Worm (Caenorhabditis elegans) whole organism, young adult: ENCODE results near the gene mab-10.
"Not testable (repeated sequence)": the region's sequence is repeated elsewhere in the genome, so short reads cannot be mapped to it uniquely, and the experiment has no call there.

Experiments used
- C17E4.6 ChIP-seq: fragments of 200-800 bp; sonication (Bioruptor generic); IDR thresholded peaks from 2 replicates; pipeline ENCODE4 v1.3.6; 2022; ENCODE audit warnings: missing genetic modification reagents, missing genetic modification characterization, missing compliant biosample characterization
- F10E7.11 ChIP-seq: sonication (generic microtip); optimal IDR thresholded peaks from 2 replicates; lab custom pipeline; 2017; ENCODE audit warnings: mild to moderate bottlenecking, missing genetic modification characterization, moderate library complexity, missing compliant biosample characterization
- F23B12.7 ChIP-seq: sonication (generic microtip); optimal IDR thresholded peaks from 2 replicates; lab custom pipeline; 2017; ENCODE audit warnings: missing genetic modification characterization, mild to moderate bottlenecking, missing compliant biosample characterization, antibody characterized with exemption, moderate library complexity; ENCODE audit not compliant: insufficient read depth
- K12H6.12 ChIP-seq: fragments of 200-800 bp; sonication (Bioruptor generic); optimal IDR thresholded peaks from 2 replicates; lab custom pipeline; 2018; ENCODE audit warnings: mild to moderate bottlenecking, missing genetic modification characterization, missing compliant biosample characterization
- Y79H2A.3 ChIP-seq: fragments of 200-800 bp; sonication (Bioruptor generic); conservative IDR thresholded peaks from 2 replicates; pipeline ENCODE4 v1.3.6; 2022; ENCODE audit warnings: missing genetic modification reagents, missing genetic modification characterization, missing compliant biosample characterization
- ZK185.1 ChIP-seq: sonication (generic microtip); optimal IDR thresholded peaks from 2 replicates; lab custom pipeline; 2016; ENCODE audit warnings: mild to moderate bottlenecking, missing genetic modification characterization, missing compliant biosample characterization; ENCODE audit not compliant: poor library complexity, severe bottlenecking
- aptf-2 ChIP-seq: fragments of 200-800 bp; sonication (Bioruptor generic); conservative IDR thresholded peaks from 2 replicates; pipeline ENCODE4 v1.3.6; 2022; ENCODE audit warnings: missing genetic modification reagents, missing genetic modification characterization, missing compliant biosample characterization
- attf-6 ChIP-seq: fragments of 200-800 bp; sonication (Bioruptor generic); IDR thresholded peaks from 2 replicates; pipeline ENCODE4 v1.3.6; 2022; ENCODE audit warnings: missing genetic modification reagents, missing genetic modification characterization, missing compliant biosample characterization
- ceh-100 ChIP-seq: fragments of 200-800 bp; sonication (Bioruptor generic); IDR thresholded peaks from 2 replicates; pipeline ENCODE4 v1.3.6; 2022; ENCODE audit warnings: missing genetic modification reagents, missing genetic modification characterization, missing compliant biosample characterization
- ceh-27 ChIP-seq: fragments of 200-800 bp; sonication (Bioruptor generic); optimal IDR thresholded peaks from 2 replicates; lab custom pipeline; 2018; ENCODE audit warnings: mild to moderate bottlenecking, missing genetic modification characterization, moderate library complexity, missing compliant biosample characterization
- ceh-40 ChIP-seq: fragments of 200-800 bp; sonication (Bioruptor generic); IDR thresholded peaks from 2 replicates; pipeline ENCODE4 v1.3.6; 2022; ENCODE audit warnings: missing genetic modification characterization, missing compliant biosample characterization
- ceh-79 ChIP-seq: sonication (generic microtip); optimal IDR thresholded peaks from 2 replicates; lab custom pipeline; 2017; ENCODE audit warnings: mild to moderate bottlenecking, missing genetic modification characterization, missing compliant biosample characterization
- egrh-3 ChIP-seq: fragments of 200-800 bp; sonication (Bioruptor generic); IDR thresholded peaks from 2 replicates; pipeline ENCODE4 v1.3.6; 2022; ENCODE audit warnings: missing genetic modification reagents, missing genetic modification characterization, missing compliant biosample characterization
- him-1 ChIP-seq: sonication (generic microtip); optimal IDR thresholded peaks from 2 replicates; lab custom pipeline; 2016; ENCODE audit warnings: missing genotype, missing genetic modification reagents, missing genetic modification characterization, missing compliant biosample characterization
- hsf-1 ChIP-seq: fragments of 200-800 bp; sonication (Bioruptor generic); IDR thresholded peaks from 2 replicates; pipeline ENCODE4 v1.3.6; 2022; ENCODE audit warnings: missing genetic modification reagents, missing genetic modification characterization, missing compliant biosample characterization
- let-607 ChIP-seq, 2 experiments: fragments of 200-800 bp in 1 of 2; sonication (Bioruptor generic) in 1 of 2; sonication (generic microtip) in 1 of 2; optimal IDR thresholded peaks; 2 replicates each; lab custom pipeline; 2016 to 2018; ENCODE audit warnings: mild to moderate bottlenecking in 2 of 2, missing compliant biosample characterization in 2 of 2, missing genetic modification characterization in 2 of 2, moderate library complexity in 2 of 2, missing genotype in 1 of 2
- lin-26 ChIP-seq: fragments of 200-800 bp; sonication (Bioruptor generic); IDR thresholded peaks from 2 replicates; pipeline ENCODE4 v1.3.6; 2022; ENCODE audit warnings: missing genetic modification reagents, missing genetic modification characterization, missing compliant biosample characterization
- lir-1 ChIP-seq: fragments of 200-800 bp; sonication (Bioruptor generic); conservative IDR thresholded peaks from 2 replicates; pipeline ENCODE4 v1.3.6; 2022; ENCODE audit warnings: missing genetic modification reagents, missing genetic modification characterization, missing compliant biosample characterization
- lsl-1 ChIP-seq: fragments of 200-800 bp; sonication (Bioruptor generic); optimal IDR thresholded peaks from 2 replicates; lab custom pipeline; 2018; ENCODE audit warnings: mild to moderate bottlenecking, missing genetic modification characterization, moderate library complexity, missing compliant biosample characterization
- madf-10 ChIP-seq: sonication (generic microtip); optimal IDR thresholded peaks from 2 replicates; lab custom pipeline; 2016; ENCODE audit warnings: mild to moderate bottlenecking, missing genetic modification characterization, missing compliant biosample characterization
- madf-6 ChIP-seq: fragments of 200-800 bp; sonication (Bioruptor generic); IDR thresholded peaks from 2 replicates; pipeline ENCODE4 v1.3.6; 2022; ENCODE audit warnings: missing genetic modification reagents, missing genetic modification characterization, missing compliant biosample characterization
- mcd-1 ChIP-seq: fragments of 200-800 bp; sonication (Bioruptor generic); IDR thresholded peaks from 2 replicates; pipeline ENCODE4 v1.3.6; 2022; ENCODE audit warnings: missing genetic modification reagents, missing genetic modification characterization, missing compliant biosample characterization
- mxl-1 ChIP-seq: sonication (generic microtip); optimal IDR thresholded peaks from 2 replicates; lab custom pipeline; 2016; ENCODE audit warnings: missing genetic modification characterization, missing compliant biosample characterization
- nfya-2 ChIP-seq: fragments of 200-800 bp; sonication (Bioruptor generic); IDR thresholded peaks from 2 replicates; pipeline ENCODE4 v1.3.6; 2022; ENCODE audit warnings: missing genetic modification reagents, missing genetic modification characterization, missing compliant biosample characterization
- pha-4 ChIP-seq: fragments of 150-350 bp; sonication (generic microtip); optimal IDR thresholded peaks from 2 replicates; lab custom pipeline; 2014; ENCODE audit warnings: missing biosample characterization, missing genetic modification reagents, missing genetic modification characterization
- rec-8 ChIP-seq, 2 experiments: sonication (generic microtip); optimal IDR thresholded peaks; 2 replicates each; lab custom pipeline; 2016; ENCODE audit warnings: mild to moderate bottlenecking in 2 of 2, missing genetic modification characterization in 2 of 2, missing genetic modification reagents in 2 of 2, missing genotype in 2 of 2, missing biosample characterization in 1 of 2, missing compliant biosample characterization in 1 of 2, moderate library complexity in 1 of 2
- rpc-1 ChIP-seq, 2 experiments: fragments of 150-350 bp in 1 of 2; sonication (generic microtip) in 1 of 2; optimal IDR thresholded peaks; 2 replicates each; lab custom pipeline; 2014 to 2018; ENCODE audit warnings: missing biosample characterization in 1 of 2, missing genetic modification characterization in 1 of 2, missing genetic modification reagents in 1 of 2, missing genotype in 1 of 2
- somi-1 ChIP-seq: fragments of 200-800 bp; sonication (Bioruptor generic); optimal IDR thresholded peaks from 2 replicates; lab custom pipeline; 2018; ENCODE audit warnings: mild to moderate bottlenecking, missing genetic modification characterization, missing compliant biosample characterization
- tbp1 ChIP-seq: fragments of 200-800 bp; sonication (Bioruptor generic); optimal IDR thresholded peaks from 2 replicates; lab custom pipeline; 2018; ENCODE audit warnings: mild to moderate bottlenecking, missing genetic modification characterization, missing compliant biosample characterization
- unc-130 ChIP-seq: sonication (generic microtip); optimal IDR thresholded peaks from 2 replicates; lab custom pipeline; 2016; ENCODE audit warnings: missing genetic modification reagents, missing genetic modification characterization, missing compliant biosample characterization
- zfh-2 ChIP-seq: fragments of 200-800 bp; sonication (Bioruptor generic); conservative IDR thresholded peaks from 2 replicates; pipeline ENCODE4 v1.3.6; 2022; ENCODE audit warnings: missing genetic modification reagents, missing genetic modification characterization, missing compliant biosample characterization
- ztf-28 ChIP-seq: fragments of 200-800 bp; sonication (Bioruptor generic); IDR thresholded peaks from 2 replicates; pipeline ENCODE4 v1.3.6; 2022; ENCODE audit warnings: missing genetic modification reagents, missing genetic modification characterization, missing compliant biosample characterization

Gene mab-10

ce11 chrII:10490329-10490728 lies 37.6 kb upstream of the mab-10 start, which contains the start of gene clec-61:
Gene clec-61, minus strand, starts transcription at chrII:10490537.
- TF ChIP-seq K12H6.12 (tag; lab: Kevin White, UChicago) = no peak
- TF ChIP-seq, all 124 proteins: peak for 0

ce11 chrII:10493034-10493433 lies 34.9 kb upstream of the mab-10 start, which contains the start of gene ZK666.8:
Gene ZK666.8, minus strand, starts transcription at chrII:10493134.
- TF ChIP-seq hsf-1; rec-8 (tag; optimal IDR thresholded peaks at IDR 0.05; lab: Kevin White, UChicago); mcd-1 (GFP tag; lab: Robert Waterston, UW): not testable (repeated sequence)
- TF ChIP-seq, all 124 proteins: peak for 0; not testable (repeated sequence) for 124

- no peak for TF ChIP-seq lir-1 (GFP tag; lab: Robert Waterston, UW)
- no peak for TF ChIP-seq madf-6 (GFP tag; lab: Robert Waterston, UW)
- TF ChIP-seq let-607 (tag; optimal IDR thresholded peaks at IDR 0.05; lab: Kevin White, UChicago) = no peak
- no peak for TF ChIP-seq egrh-3 (GFP tag; lab: Robert Waterston, UW)
- TF ChIP-seq mxl-1 (tag; lab: Kevin White, UChicago) = no peak
- TF ChIP-seq tbp1 (GFP tag; lab: Kevin White, UChicago) = no peak
- TF ChIP-seq ceh-100 (GFP tag; lab: Robert Waterston, UW) = no peak
- TF ChIP-seq zfh-2 (GFP tag; lab: Robert Waterston, UW) = no peak
- no peak for TF ChIP-seq ztf-28 (GFP tag; lab: Robert Waterston, UW)
- no peak for TF ChIP-seq attf-6 (GFP tag; lab: Robert Waterston, UW)
- TF ChIP-seq pha-4 (tag; lab: Kevin White, UChicago) = no peak
- no peak for TF ChIP-seq ceh-79 (tag; lab: Kevin White, UChicago)
- no peak for TF ChIP-seq lsl-1 (GFP tag; lab: Kevin White, UChicago)
These were observed 33.4 kb upstream of the mab-10 start, which contains the start of gene ZK666.14 for ce11 chrII:10494467-10494866. Gene ZK666.14, plus strand, starts transcription at chrII:10494767.

ce11 chrII:10495912-10496311 lies 32.0 kb upstream of the mab-10 start, which contains the start of gene ZK666.12:
Gene ZK666.12, plus strand, starts transcription at chrII:10496212.
- TF ChIP-seq rpc-1 (optimal IDR thresholded peaks at IDR 0.05; lab: Kevin White, UChicago) (no peak), rpc-1 (tag; optimal IDR thresholded peaks at IDR 0.05; lab: Kevin White, UChicago) (no peak), F23B12.7 (tag; lab: Kevin White, UChicago) (no peak), ceh-27 (no peak), him-1 (tag; lab: Kevin White, UChicago) (no peak), madf-10 (tag; lab: Kevin White, UChicago) (no peak), Y79H2A.3 (GFP tag; lab: Robert Waterston, UW) (no peak), aptf-2 (GFP tag; lab: Robert Waterston, UW) (no peak)

ce11 chrII:10500674-10501073 lies 27.2 kb upstream of the mab-10 start:
- TF ChIP-seq nfya-2 (no peak), ZK185.1 (no peak), zfh-2 (GFP tag; lab: Robert Waterston, UW) (no peak), C17E4.6 (no peak), ceh-40 (GFP tag; lab: Robert Waterston, UW) (no peak), lin-26 (GFP tag; lab: Robert Waterston, UW) (no peak), F10E7.11 (tag; lab: Kevin White, UChicago) (no peak), unc-130 (no peak), somi-1 (GFP tag; lab: Kevin White, UChicago) (no peak)
